Worm (Caenorhabditis elegans) whole organism, late embryonic: ENCODE data around the gene C42D8.1.

Experiments
- K09A11.1 ChIP-seq: sonication (generic microtip); optimal IDR thresholded peaks from 2 replicates; lab custom pipeline; 2017; ENCODE audit warnings: antibody characterized with exemption, mild to moderate bottlenecking, missing genetic modification characterization, missing compliant biosample characterization; ENCODE audit not compliant: insufficient read depth
- ama-1 ChIP-seq: fragments of 150-350 bp; optimal IDR thresholded peaks from 2 replicates; lab custom pipeline; 2014
- ceh-34 ChIP-seq: sonication (generic microtip); optimal IDR thresholded peaks from 2 replicates; lab custom pipeline; 2016; ENCODE audit warnings: mild to moderate bottlenecking, missing genetic modification characterization, missing compliant biosample characterization
- eyg-1 ChIP-seq: sonication (generic microtip); optimal IDR thresholded peaks from 2 replicates; lab custom pipeline; 2016; ENCODE audit warnings: missing genotype, missing genetic modification characterization, missing compliant biosample characterization
- hlh-13 ChIP-seq: fragments of 200-800 bp; sonication (Bioruptor generic); optimal IDR thresholded peaks from 2 replicates; lab custom pipeline; 2018; ENCODE audit warnings: mild to moderate bottlenecking, missing genetic modification characterization, missing compliant biosample characterization
- lin-11 ChIP-seq: fragments of 200-800 bp; sonication (Bioruptor generic); optimal IDR thresholded peaks from 2 replicates; lab custom pipeline; 2018; ENCODE audit warnings: mild to moderate bottlenecking, missing genetic modification characterization, missing compliant biosample characterization
- madf-2 ChIP-seq: sonication (generic microtip); optimal IDR thresholded peaks from 2 replicates; lab custom pipeline; 2017; ENCODE audit warnings: missing genetic modification characterization, missing compliant biosample characterization
- nfya-1 ChIP-seq: sonication (generic microtip); optimal IDR thresholded peaks from 2 replicates; lab custom pipeline; 2017; ENCODE audit warnings: missing genetic modification characterization, mild to moderate bottlenecking, missing compliant biosample characterization, antibody characterized with exemption, moderate library complexity
- nhr-11 ChIP-seq: fragments of 150-350 bp; optimal IDR thresholded peaks from 2 replicates; lab custom pipeline; 2014; ENCODE audit warnings: missing biosample characterization, missing genetic modification characterization
- pha-2 ChIP-seq: sonication (generic microtip); optimal IDR thresholded peaks from 2 replicates; lab custom pipeline; 2017; ENCODE audit warnings: mild to moderate bottlenecking, missing genetic modification characterization, missing compliant biosample characterization
- sox-2 ChIP-seq: fragments of 200-800 bp; sonication (Bioruptor generic); IDR thresholded peaks from 2 replicates; pipeline ENCODE4 v1.3.6; 2022; ENCODE audit warnings: missing genetic modification reagents, missing genetic modification characterization, missing compliant biosample characterization
- sox-4 ChIP-seq: sonication (generic microtip); optimal IDR thresholded peaks from 2 replicates; lab custom pipeline; 2017; ENCODE audit warnings: mild to moderate bottlenecking, missing genetic modification characterization, inconsistent platforms, missing compliant biosample characterization

DNA sequence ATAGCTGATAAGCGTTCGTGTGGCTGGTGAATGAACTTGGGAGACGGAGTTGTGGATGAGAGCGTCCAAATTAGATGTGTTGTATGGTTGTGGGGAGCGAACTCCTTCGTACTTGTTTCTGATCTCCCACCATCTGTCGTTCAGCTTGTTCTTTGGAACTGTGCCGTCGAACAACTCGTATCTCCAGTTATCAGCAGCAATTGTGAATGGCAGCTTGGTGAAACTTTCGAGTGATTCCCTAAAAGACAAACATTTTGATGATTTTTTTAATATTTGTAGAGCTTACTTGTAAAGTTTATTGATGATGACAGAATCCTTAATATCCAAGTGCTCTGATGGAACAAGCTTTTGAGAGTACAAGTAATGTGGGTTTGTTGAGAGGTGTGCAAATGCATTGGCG, 15.3 kb upstream of the C42D8.1 start:
- no peak for TF ChIP-seq ama-1 (lab: Kevin White, UChicago)
- TF ChIP-seq pha-2 (tag; lab: Kevin White, UChicago): no peak
- no peak for TF ChIP-seq nhr-11
- TF ChIP-seq hlh-13 (GFP tag; lab: Kevin White, UChicago): no peak
- TF ChIP-seq K09A11.1: no peak
- no peak for TF ChIP-seq eyg-1 (tag; lab: Kevin White, UChicago)
- no peak for TF ChIP-seq nfya-1 (tag; lab: Kevin White, UChicago)
- no peak for TF ChIP-seq sox-2
- no peak for TF ChIP-seq madf-2 (tag; lab: Kevin White, UChicago)
- TF ChIP-seq ceh-34 (tag; lab: Kevin White, UChicago): no peak
- TF ChIP-seq lin-11 (tag; lab: Kevin White, UChicago): no peak
- TF ChIP-seq sox-4 (tag; lab: Kevin White, UChicago): no peak
